Fruit fly (Drosophila melanogaster): ENCODE measurements around the gene CG8086.

DNA sequence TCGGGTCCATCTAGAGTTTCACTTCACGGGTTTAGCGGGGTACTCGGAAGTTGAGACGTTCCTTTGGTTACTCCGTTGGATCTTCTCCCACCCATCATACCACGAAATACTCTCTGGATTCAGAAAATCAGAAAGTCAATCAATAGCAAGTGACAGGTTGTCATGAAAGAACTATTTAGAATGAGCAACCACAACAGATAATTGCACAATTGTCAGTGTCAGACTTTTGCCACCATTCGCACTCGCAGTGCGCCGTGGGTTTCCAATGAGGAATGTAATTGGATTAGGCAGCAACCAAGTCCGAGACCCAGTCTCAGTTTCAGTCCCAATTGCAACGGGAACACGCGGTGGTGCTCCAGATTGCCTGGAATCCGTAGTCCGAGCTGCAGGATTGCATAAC, 51.4 kb downstream of the CG8086 start, which contains the start of gene CG8419:
- no peak for TF ChIP-seq CTCF (optimal IDR thresholded peaks at IDR 0.05)
- no peak for TF ChIP-seq CG8478 (optimal IDR thresholded peaks at IDR 0.05)
